Fruit fly (Drosophila melanogaster): ENCODE measurements around the gene CG13014.

dm6 chrX:16552968-16553417, 34.7 kb upstream of the CG13014 start:
- TF ChIP-seq insv (optimal IDR thresholded peaks at IDR 0.05): no peak
- TF ChIP-seq Sin3A (optimal IDR thresholded peaks at IDR 0.05): no peak
- no peak for TF ChIP-seq Myc (optimal IDR thresholded peaks at IDR 0.05)
